Fruit fly (Drosophila melanogaster) whole organism, wandering third instar larva: Measurements from ENCODE around the gene nmo.

Experiments used
- Abd-B ChIP-seq: fragments of >200 bp; optimal IDR thresholded peaks from 2 replicates; lab custom pipeline; 2017; ENCODE audit warnings: missing biosample characterization, missing genetic modification characterization
- CG32264 ChIP-seq: fragments of 200-800 bp; sonication (Bioruptor generic); optimal IDR thresholded peaks from 2 replicates; lab custom pipeline; 2016; ENCODE audit warnings: missing biosample characterization, missing genetic modification characterization
- CG9705 ChIP-seq: fragments of 200-800 bp; sonication (Bioruptor generic); optimal IDR thresholded peaks from 2 replicates; lab custom pipeline; 2018; ENCODE audit warnings: missing biosample characterization, mild to moderate bottlenecking, missing genetic modification characterization
- CrebA ChIP-seq: fragments of 200-800 bp; sonication (Bioruptor generic); optimal IDR thresholded peaks from 2 replicates; lab custom pipeline; 2016; ENCODE audit warnings: missing biosample characterization, mild to moderate bottlenecking, missing genetic modification characterization, borderline replicate concordance
- Dfd ChIP-seq: fragments of >200 bp; optimal IDR thresholded peaks from 2 replicates; lab custom pipeline; 2017; ENCODE audit warnings: missing biosample characterization, missing genetic modification characterization
- Dif ChIP-seq: fragments of 200-275, 200-300 bp; sonication (Bioruptor generic); optimal IDR thresholded peaks from 2 replicates; lab custom pipeline; 2018; ENCODE audit warnings: missing biosample characterization, missing genetic modification characterization; ENCODE audit not compliant: partially characterized antibody
- GATAd ChIP-seq: sonication (Bioruptor generic); optimal IDR thresholded peaks from 2 replicates; lab custom pipeline; 2016; ENCODE audit warnings: missing biosample characterization, missing genetic modification characterization
- HLH106 ChIP-seq: fragments of 200-800 bp; optimal IDR thresholded peaks from 3 replicates; lab custom pipeline; 2019; ENCODE audit warnings: missing biosample characterization, mild to moderate bottlenecking, missing genetic modification characterization, moderate library complexity
- Hnf4 ChIP-seq: fragments of 200-800 bp; sonication (Bioruptor generic); optimal IDR thresholded peaks from 2 replicates; lab custom pipeline; 2016; ENCODE audit warnings: missing biosample characterization, mild to moderate bottlenecking, missing genetic modification characterization
- Hr78 ChIP-seq: fragments of >200 bp; optimal IDR thresholded peaks from 2 replicates; lab custom pipeline; 2017; ENCODE audit warnings: missing biosample characterization, missing genetic modification characterization
- Hr83 ChIP-seq: fragments of 200-300 bp; sonication (Bioruptor generic); optimal IDR thresholded peaks from 2 replicates; lab custom pipeline; 2016; ENCODE audit warnings: missing biosample characterization, mild to moderate bottlenecking, missing genetic modification characterization, moderate library complexity; ENCODE audit not compliant: poor library complexity, severe bottlenecking
- Jra ChIP-seq: sonication (Bioruptor generic); optimal IDR thresholded peaks from 2 replicates; lab custom pipeline; 2016; ENCODE audit warnings: missing biosample characterization, missing genetic modification characterization
- Mio ChIP-seq: sonication (Bioruptor generic); optimal IDR thresholded peaks from 2 replicates; lab custom pipeline; 2016; ENCODE audit warnings: missing biosample characterization, missing genetic modification characterization
- Myc ChIP-seq: fragments of >200 bp; optimal IDR thresholded peaks from 2 replicates; lab custom pipeline; 2017
- N ChIP-seq: fragments of >200 bp; optimal IDR thresholded peaks from 2 replicates; lab custom pipeline; 2018; ENCODE audit warnings: missing biosample characterization, missing external identifiers, missing genetic modification characterization
- OdsH ChIP-seq: fragments of 200-800 bp; sonication (Bioruptor generic); optimal IDR thresholded peaks from 2 replicates; lab custom pipeline; 2016; ENCODE audit warnings: missing biosample characterization, mild to moderate bottlenecking, missing genetic modification characterization
- Rel ChIP-seq, 2 experiments: fragments of 200-800 bp; sonication (Bioruptor generic) in 1 of 2; optimal IDR thresholded peaks; 2 replicates in 1 of 2; 3 replicates in 1 of 2; lab custom pipeline; 2016 to 2019; ENCODE audit warnings: mild to moderate bottlenecking in 2 of 2, missing biosample characterization in 2 of 2, missing genetic modification characterization in 2 of 2, moderate library complexity in 1 of 2
- Sp1 ChIP-seq: fragments of 200-800 bp; sonication (Bioruptor generic); optimal IDR thresholded peaks from 3 replicates; lab custom pipeline; 2019; ENCODE audit warnings: missing biosample characterization, mild to moderate bottlenecking, missing genetic modification characterization, moderate library complexity
- Vsx2 ChIP-seq: fragments of 200-300, 225-300 bp; sonication (Bioruptor generic); optimal IDR thresholded peaks from 2 replicates; lab custom pipeline; 2018; ENCODE audit warnings: missing biosample characterization, missing genetic modification characterization; ENCODE audit not compliant: partially characterized antibody
- br ChIP-seq: fragments of 200-800 bp; sonication (Bioruptor generic); optimal IDR thresholded peaks from 2 replicates; lab custom pipeline; 2016; ENCODE audit warnings: missing biosample characterization, missing genetic modification characterization
- brk ChIP-seq: fragments of 200-800 bp; sonication (Bioruptor generic); optimal IDR thresholded peaks from 2 replicates; lab custom pipeline; 2016; ENCODE audit warnings: missing biosample characterization, mild to moderate bottlenecking, missing genetic modification characterization
- dl ChIP-seq, 2 experiments: fragments of 175-275, 200-275 bp in 1 of 2; fragments of 200-275 bp in 1 of 2; sonication (Bioruptor generic); optimal IDR thresholded peaks; lab custom pipeline; 2018; ENCODE audit warnings: mild to moderate bottlenecking in 2 of 2, missing biosample characterization in 2 of 2, missing genetic modification characterization in 2 of 2, moderate library complexity in 2 of 2; ENCODE audit not compliant: partially characterized antibody in 2 of 2, insufficient read depth in 1 of 2
- dmrt93B ChIP-seq: fragments of 200-800 bp; sonication (Bioruptor generic); optimal IDR thresholded peaks from 2 replicates; lab custom pipeline; 2018; ENCODE audit warnings: missing biosample characterization, mild to moderate bottlenecking, missing genetic modification characterization
- dsf ChIP-seq: sonication (Bioruptor generic); optimal IDR thresholded peaks from 2 replicates; lab custom pipeline; 2016; ENCODE audit warnings: missing biosample characterization, missing genetic modification characterization, borderline replicate concordance
- ey ChIP-seq: fragments of 200-800 bp; sonication (Bioruptor generic); optimal IDR thresholded peaks from 2 replicates; lab custom pipeline; 2016; ENCODE audit warnings: missing biosample characterization, missing genetic modification characterization
- foxo ChIP-seq, 2 experiments: fragments of 200-800 bp; sonication (Bioruptor generic); optimal IDR thresholded peaks; 2 replicates in 1 of 2; 3 replicates in 1 of 2; lab custom pipeline; 2016 to 2017; ENCODE audit warnings: missing biosample characterization in 2 of 2, missing genetic modification characterization in 2 of 2
- fru ChIP-seq: fragments of 200-800 bp; sonication (Bioruptor generic); optimal IDR thresholded peaks from 3 replicates; lab custom pipeline; 2016; ENCODE audit warnings: missing biosample characterization, mild to moderate bottlenecking, missing genetic modification characterization
- h ChIP-seq: fragments of 200-800 bp; sonication (Bioruptor generic); optimal IDR thresholded peaks from 3 replicates; lab custom pipeline; 2016; ENCODE audit warnings: missing biosample characterization, mild to moderate bottlenecking, missing genetic modification characterization
- jim ChIP-seq: fragments of 175-275, 200-325 bp; sonication (Bioruptor generic); optimal IDR thresholded peaks from 2 replicates; lab custom pipeline; 2016; ENCODE audit warnings: missing biosample characterization, mild to moderate bottlenecking, missing genetic modification characterization
- lola ChIP-seq: fragments of >200 bp; optimal IDR thresholded peaks from 2 replicates; lab custom pipeline; 2017; ENCODE audit warnings: missing biosample characterization, missing genetic modification characterization
- pan ChIP-seq: fragments of >200 bp; optimal IDR thresholded peaks from 2 replicates; lab custom pipeline; 2017
- psq ChIP-seq: fragments of 200-800 bp; sonication (Bioruptor generic); optimal IDR thresholded peaks from 3 replicates; lab custom pipeline; 2017; ENCODE audit warnings: missing biosample characterization, mild to moderate bottlenecking, missing genetic modification characterization, moderate library complexity
- rgr ChIP-seq: fragments of 200-800 bp; sonication (Bioruptor generic); optimal IDR thresholded peaks from 3 replicates; lab custom pipeline; 2016; ENCODE audit warnings: missing biosample characterization, mild to moderate bottlenecking, missing genetic modification characterization
- sage ChIP-seq: fragments of 200-800 bp; sonication (Bioruptor generic); optimal IDR thresholded peaks from 2 replicates; lab custom pipeline; 2016; ENCODE audit warnings: missing biosample characterization, mild to moderate bottlenecking, missing genetic modification characterization
- sv ChIP-seq: fragments of 200-800 bp; sonication (Bioruptor generic); optimal IDR thresholded peaks from 3 replicates; lab custom pipeline; 2016; ENCODE audit warnings: missing biosample characterization, missing genetic modification characterization
- tai ChIP-seq: sonication (Bioruptor generic); optimal IDR thresholded peaks from 2 replicates; lab custom pipeline; 2016; ENCODE audit warnings: missing biosample characterization, missing genetic modification characterization
- usp ChIP-seq: fragments of >200 bp; optimal IDR thresholded peaks from 2 replicates; lab custom pipeline; 2017; ENCODE audit warnings: missing biosample characterization, missing genetic modification characterization
- woc ChIP-seq: sonication (Bioruptor generic); optimal IDR thresholded peaks from 2 replicates; lab custom pipeline; 2016; ENCODE audit warnings: missing biosample characterization, mild to moderate bottlenecking, missing genetic modification characterization

Gene nmo

DNA sequence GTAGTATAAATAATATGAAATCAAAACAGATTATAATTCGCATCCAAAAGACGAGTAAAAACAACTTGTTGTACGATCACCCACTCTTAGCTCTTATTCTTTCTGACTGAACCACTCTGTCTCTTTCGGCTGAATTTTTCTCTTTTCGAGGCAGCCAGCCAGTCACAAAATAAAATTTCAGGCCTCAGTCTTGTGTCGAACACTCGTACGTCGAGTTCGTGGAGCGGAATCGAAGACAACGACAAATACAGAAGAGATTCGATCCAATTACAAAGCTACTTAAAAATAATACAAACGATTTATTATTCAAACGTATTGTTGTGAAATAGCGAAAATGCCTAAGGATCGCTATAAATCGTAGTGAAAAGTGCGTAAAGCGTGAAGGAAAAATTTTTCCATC, 98.4 kb downstream of the nmo start:
- TF ChIP-seq Dfd (GFP tag; lab: Kevin White, UChicago) (no peak), CrebA (GFP tag; lab: Kevin White, UChicago) (no peak), h (peak; percentile 23), usp (GFP tag; lab: Kevin White, UChicago) (no peak), br (GFP tag; lab: Kevin White, UChicago) (peak; percentile 2), CG32264 (GFP tag; lab: Kevin White, UChicago) (no peak), Dif (peak; percentile 79), CG9705 (GFP tag; lab: Kevin White, UChicago) (no peak), Hr78 (GFP tag; lab: Kevin White, UChicago) (no peak), foxo (GFP tag; optimal IDR thresholded peaks at IDR 0.05; lab: Kevin White, UChicago) (no peak), Hnf4 (GFP tag; lab: Kevin White, UChicago) (peak; percentile 45), woc (GFP tag; lab: Kevin White, UChicago) (no peak), dsf (GFP tag; lab: Kevin White, UChicago) (no peak), rgr (peak; percentile 38), Vsx2 (GFP tag; lab: Kevin White, UChicago) (peak; percentile 66), tai (GFP tag; lab: Kevin White, UChicago) (no peak), GATAd (GFP tag; lab: Kevin White, UChicago) (no peak), sage (GFP tag; lab: Kevin White, UChicago) (peak; percentile 25), OdsH (GFP tag; lab: Kevin White, UChicago) (no peak), Hr83 (GFP tag; lab: Kevin White, UChicago) (peak; percentile 64), HLH106 (tag; lab: Kevin White, UChicago) (no peak), Rel (GFP tag; optimal IDR thresholded peaks at IDR 0.05; lab: Kevin White, UChicago) (no peak), Rel (tag; optimal IDR thresholded peaks at IDR 0.05; lab: Kevin White, UChicago) (peak; percentile 63), fru (GFP tag; lab: Kevin White, UChicago) (no peak), Jra (GFP tag; lab: Kevin White, UChicago) (no peak), pan (lab: Kevin White, UChicago) (no peak), jim (no peak), dmrt93B (GFP tag; lab: Kevin White, UChicago) (no peak), brk (GFP tag; lab: Kevin White, UChicago) (no peak), N (GFP tag; lab: Kevin White, UChicago) (no peak), Myc (lab: Kevin White, UChicago) (no peak), dl (GFP tag; optimal IDR thresholded peaks at IDR 0.05; lab: Kevin White, UChicago; ENCODE audit: insufficient read depth in 1 of 2, partially characterized antibody in 2 of 2) (peak; percentile 66), lola (GFP tag; lab: Kevin White, UChicago) (no peak), sv (no peak), Abd-B (GFP tag; lab: Kevin White, UChicago) (no peak), Mio (GFP tag; lab: Kevin White, UChicago) (no peak), psq (no peak), ey (GFP tag; lab: Kevin White, UChicago) (no peak), Sp1 (GFP tag; lab: Kevin White, UChicago) (peak; percentile 37)

DNA sequence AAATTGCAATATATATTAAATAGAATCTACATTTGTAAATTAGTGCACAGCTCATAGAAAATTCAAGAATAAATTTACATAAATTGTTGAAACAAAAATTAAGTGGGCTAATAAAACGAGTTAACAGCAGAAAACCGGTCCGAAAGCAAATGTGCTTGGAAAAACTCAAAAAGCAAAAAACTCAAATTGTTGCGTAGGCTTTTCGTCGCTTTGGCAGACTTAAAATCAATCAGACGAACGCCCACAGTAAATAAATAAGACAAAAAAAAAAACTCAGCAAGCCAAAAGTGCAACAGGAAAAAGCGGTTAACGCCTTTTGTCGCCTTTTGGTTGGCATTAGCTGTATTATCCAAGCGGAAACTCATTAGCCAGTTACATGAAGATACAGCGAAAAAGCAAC, 99.1 kb downstream of the nmo start:
- TF ChIP-seq foxo (GFP tag; optimal IDR thresholded peaks at IDR 0.05; lab: Kevin White, UChicago) (no peak), N (GFP tag; lab: Kevin White, UChicago) (no peak), fru (GFP tag; lab: Kevin White, UChicago) (no peak), Sp1 (GFP tag; lab: Kevin White, UChicago) (no peak), lola (GFP tag; lab: Kevin White, UChicago) (no peak), rgr (no peak), dsf (GFP tag; lab: Kevin White, UChicago) (no peak), ey (GFP tag; lab: Kevin White, UChicago) (no peak), OdsH (GFP tag; lab: Kevin White, UChicago) (no peak), h (no peak), woc (GFP tag; lab: Kevin White, UChicago) (no peak), Rel (GFP tag; optimal IDR thresholded peaks at IDR 0.05; lab: Kevin White, UChicago) (no peak), Rel (tag; optimal IDR thresholded peaks at IDR 0.05; lab: Kevin White, UChicago) (no peak), Hnf4 (GFP tag; lab: Kevin White, UChicago) (no peak), usp (GFP tag; lab: Kevin White, UChicago) (no peak), jim (no peak)
